Worm (Caenorhabditis elegans) whole organism, L4 larva: ENCODE results near the gene dao-6.

ENCODE experiments used
- ZK546.5 ChIP-seq, 2 experiments: sonication (generic microtip); optimal IDR thresholded peaks; 2 replicates each; lab custom pipeline; 2017; ENCODE audit warnings: missing biosample characterization in 2 of 2, missing genetic modification characterization in 2 of 2
- ama-1 ChIP-seq: fragments of 150-350 bp; optimal IDR thresholded peaks from 2 replicates; lab custom pipeline; 2014; ENCODE audit warnings: inconsistent platforms, mixed read lengths
- lsy-2 ChIP-seq, 2 experiments: fragments of 150-350 bp in 1 of 2; sonication (generic microtip) in 1 of 2; optimal IDR thresholded peaks; 2 replicates each; lab custom pipeline; 2014 to 2017; ENCODE audit warnings: missing biosample characterization in 2 of 2, missing genetic modification characterization in 2 of 2
- nhr-102 ChIP-seq: sonication (generic microtip); optimal IDR thresholded peaks from 2 replicates; lab custom pipeline; 2016; ENCODE audit warnings: mild to moderate bottlenecking, missing genetic modification characterization, moderate library complexity, missing compliant biosample characterization
- nhr-11 ChIP-seq: fragments of 150-350 bp; optimal IDR thresholded peaks from 2 replicates; lab custom pipeline; 2014; ENCODE audit warnings: missing biosample characterization, missing genetic modification characterization
- skn-1 ChIP-seq: fragments of 150-350 bp; optimal IDR thresholded peaks from 2 replicates; lab custom pipeline; 2014; ENCODE audit warnings: missing biosample characterization, missing genetic modification characterization
- snpc-4 ChIP-seq: fragments of 150-350 bp; optimal IDR thresholded peaks from 2 replicates; lab custom pipeline; 2014; ENCODE audit warnings: missing biosample characterization, missing genetic modification characterization

DNA sequence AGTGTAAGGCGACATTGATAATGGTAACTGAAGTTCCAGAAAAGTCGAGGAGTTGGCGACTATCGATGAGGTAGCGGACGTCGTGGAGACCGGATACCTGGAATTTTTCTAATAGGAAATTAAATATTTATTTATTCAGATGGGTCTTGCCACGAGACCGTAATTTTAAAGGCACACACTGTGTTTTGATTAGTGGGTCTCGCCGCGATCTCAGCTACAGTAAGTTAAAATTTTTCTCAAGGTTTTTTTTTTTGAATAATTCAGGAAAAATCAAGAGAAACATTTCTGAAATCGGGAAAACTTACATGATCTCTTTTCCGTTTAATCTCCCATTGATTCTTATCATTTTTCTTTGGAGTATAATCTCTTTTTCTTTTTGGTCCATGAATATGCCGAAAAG, 43.1 kb upstream of the dao-6 start:
- TF ChIP-seq nhr-102 = no peak
- no peak for TF ChIP-seq ZK546.5 (tag; optimal IDR thresholded peaks at IDR 0.05; lab: Kevin White, UChicago)
- TF ChIP-seq snpc-4 (tag; lab: Kevin White, UChicago) = no peak
- TF ChIP-seq nhr-11 (tag; lab: Kevin White, UChicago) = no peak
- no peak for TF ChIP-seq lsy-2 (tag; optimal IDR thresholded peaks at IDR 0.05; lab: Kevin White, UChicago)
- no peak for TF ChIP-seq ama-1 (lab: Kevin White, UChicago)
- no peak for TF ChIP-seq skn-1 (tag; lab: Kevin White, UChicago)
